Fruit fly (Drosophila melanogaster) whole organism, embryonic: Measurements from ENCODE around the gene shv.

Experiments used
- Atf-2 ChIP-seq: fragments of 200-800 bp; sonication (Bioruptor generic); optimal IDR thresholded peaks from 2 replicates; lab custom pipeline; 2016; ENCODE audit warnings: missing biosample characterization, missing genetic modification characterization
- BtbVII ChIP-seq: fragments of 200-800 bp; sonication (Bioruptor generic); optimal IDR thresholded peaks from 3 replicates; lab custom pipeline; 2017; ENCODE audit warnings: missing biosample characterization, mild to moderate bottlenecking, missing genetic modification characterization
- CG10267 ChIP-seq: fragments of 200-800 bp; sonication (Bioruptor generic); optimal IDR thresholded peaks from 2 replicates; lab custom pipeline; 2018; ENCODE audit warnings: missing biosample characterization, mild to moderate bottlenecking, missing genetic modification characterization, moderate library complexity
- CG10321 ChIP-seq: fragments of 200-800 bp; sonication (Bioruptor generic); IDR thresholded peaks from 2 replicates; pipeline ENCODE4 v1.3.6; 2022; ENCODE audit warnings: missing biosample characterization, missing genetic modification characterization
- CG11456 ChIP-seq: fragments of 200-800 bp; sonication (Bioruptor generic); IDR thresholded peaks from 3 replicates; pipeline ENCODE4 v1.3.6; 2022; ENCODE audit warnings: missing biosample characterization, missing genetic modification characterization
- CG1233 ChIP-seq: fragments of 200-800 bp; sonication (Bioruptor generic); optimal IDR thresholded peaks from 4 replicates; lab custom pipeline; 2018; ENCODE audit warnings: missing biosample characterization, mild to moderate bottlenecking, missing genetic modification characterization
- CG13296 ChIP-seq: fragments of 200-800 bp; sonication (Bioruptor generic); optimal IDR thresholded peaks from 3 replicates; lab custom pipeline; 2018; ENCODE audit warnings: missing biosample characterization, mild to moderate bottlenecking, missing genetic modification characterization
- CG14710 ChIP-seq: fragments of 200-800 bp; sonication (Bioruptor generic); optimal IDR thresholded peaks from 3 replicates; lab custom pipeline; 2019; ENCODE audit warnings: missing biosample characterization, mild to moderate bottlenecking, missing genetic modification characterization, moderate library complexity
- CG16779 ChIP-seq: fragments of 200-800 bp; sonication (Bioruptor generic); IDR thresholded peaks from 2 replicates; pipeline ENCODE4 v1.3.6; 2022; ENCODE audit warnings: missing biosample characterization, missing genetic modification characterization
- CG17385 ChIP-seq: fragments of 200-800 bp; sonication (Bioruptor generic); optimal IDR thresholded peaks from 3 replicates; lab custom pipeline; 2018; ENCODE audit warnings: missing biosample characterization, mild to moderate bottlenecking, missing genetic modification characterization
- CG2678 ChIP-seq: fragments of 200-800 bp; sonication (Bioruptor generic); optimal IDR thresholded peaks from 3 replicates; lab custom pipeline; 2019; ENCODE audit warnings: missing biosample characterization, mild to moderate bottlenecking, missing genetic modification characterization, moderate library complexity
- CG2875 ChIP-seq: fragments of 200-800 bp; sonication (Bioruptor generic); optimal IDR thresholded peaks from 2 replicates; lab custom pipeline; 2017; ENCODE audit warnings: missing biosample characterization, mild to moderate bottlenecking, missing genetic modification characterization, missing genetic modification reagents
- CG30403 ChIP-seq: fragments of 200-800 bp; sonication (Bioruptor generic); optimal IDR thresholded peaks from 3 replicates; lab custom pipeline; 2016; ENCODE audit warnings: missing biosample characterization, missing genetic modification characterization
- CG3281 ChIP-seq: fragments of 200-800 bp; sonication (Bioruptor generic); optimal IDR thresholded peaks from 3 replicates; lab custom pipeline; 2017; ENCODE audit warnings: missing biosample characterization, mild to moderate bottlenecking, missing genetic modification characterization
- CG6689 ChIP-seq: fragments of 200-800 bp; sonication (Bioruptor generic); IDR thresholded peaks from 2 replicates; pipeline ENCODE4 v1.3.6; 2022; ENCODE audit warnings: missing biosample characterization, missing genetic modification characterization
- CG7556 ChIP-seq: fragments of 200-800 bp; sonication (Bioruptor generic); optimal IDR thresholded peaks from 2 replicates; lab custom pipeline; 2017; ENCODE audit warnings: missing biosample characterization, mild to moderate bottlenecking, missing genetic modification characterization
- CG9609 ChIP-seq: fragments of 200-800 bp; sonication (Bioruptor generic); optimal IDR thresholded peaks from 3 replicates; lab custom pipeline; 2016; ENCODE audit warnings: missing biosample characterization, missing genetic modification characterization
- Camta ChIP-seq: fragments of 200-800 bp; sonication (Bioruptor generic); optimal IDR thresholded peaks from 2 replicates; lab custom pipeline; 2016; ENCODE audit warnings: missing biosample characterization, missing genetic modification characterization
- CoRest ChIP-seq: fragments of 200-800 bp; sonication (Bioruptor generic); optimal IDR thresholded peaks from 3 replicates; lab custom pipeline; 2018; ENCODE audit warnings: missing biosample characterization, mild to moderate bottlenecking, missing genetic modification characterization, moderate library complexity
- E2f1 ChIP-seq: fragments of 200-800 bp; sonication (Bioruptor generic); IDR thresholded peaks from 2 replicates; pipeline ENCODE4 v1.3.6; 2022; ENCODE audit warnings: missing biosample characterization, missing genetic modification characterization
- HLH3B ChIP-seq: fragments of 200-800 bp; sonication (Bioruptor generic); IDR thresholded peaks from 2 replicates; pipeline ENCODE4 v1.3.6; 2022; ENCODE audit warnings: missing biosample characterization, missing genetic modification characterization
- HLH4C ChIP-seq: fragments of 200-800 bp; sonication (Bioruptor generic); IDR thresholded peaks from 3 replicates; pipeline ENCODE4 v1.3.6; 2022; ENCODE audit warnings: missing biosample characterization, missing genetic modification characterization; ENCODE audit not compliant: partially characterized antibody
- HLH54F ChIP-seq: fragments of 200-800 bp; sonication (Bioruptor generic); optimal IDR thresholded peaks from 3 replicates; lab custom pipeline; 2016; ENCODE audit warnings: missing biosample characterization, missing genetic modification characterization
- Hand ChIP-seq: fragments of 200-800 bp; sonication (Bioruptor generic); optimal IDR thresholded peaks from 2 replicates; lab custom pipeline; 2017; ENCODE audit warnings: mild to moderate bottlenecking, missing biosample characterization, missing genetic modification reagents, missing genetic modification characterization
- HmgD ChIP-seq: fragments of 200-800 bp; sonication (Bioruptor generic); optimal IDR thresholded peaks from 3 replicates; lab custom pipeline; 2016; ENCODE audit warnings: missing biosample characterization, missing genetic modification characterization
- Hmr ChIP-seq: fragments of 200-800 bp; sonication (Bioruptor generic); optimal IDR thresholded peaks from 3 replicates; lab custom pipeline; 2017; ENCODE audit warnings: mild to moderate bottlenecking, missing biosample characterization, missing genetic modification reagents, missing genetic modification characterization
- Jarid2 ChIP-seq: fragments of 200-800 bp; sonication (Bioruptor generic); optimal IDR thresholded peaks from 3 replicates; lab custom pipeline; 2017; ENCODE audit warnings: mild to moderate bottlenecking, missing biosample characterization, missing genetic modification reagents, missing genetic modification characterization
- NK7.1 ChIP-seq: fragments of 200-800 bp; sonication (Bioruptor generic); optimal IDR thresholded peaks from 3 replicates; lab custom pipeline; 2016; ENCODE audit warnings: missing biosample characterization, missing genetic modification characterization
- Sox100B ChIP-seq: fragments of 200-800 bp; sonication (Bioruptor generic); optimal IDR thresholded peaks from 3 replicates; lab custom pipeline; 2018; ENCODE audit warnings: missing biosample characterization, mild to moderate bottlenecking, missing genetic modification characterization
- Sox102F ChIP-seq: fragments of 200-800 bp; sonication (Bioruptor generic); optimal IDR thresholded peaks from 2 replicates; lab custom pipeline; 2018; ENCODE audit warnings: missing biosample characterization, mild to moderate bottlenecking, missing genetic modification characterization, moderate library complexity
- TFAM ChIP-seq: fragments of 200-800 bp; sonication (Bioruptor generic); optimal IDR thresholded peaks from 2 replicates; lab custom pipeline; 2017; ENCODE audit warnings: missing biosample characterization, missing genetic modification characterization, inconsistent platforms
- Xrp1 ChIP-seq: fragments of 200-800 bp; sonication (Bioruptor generic); IDR thresholded peaks from 2 replicates; pipeline ENCODE4 v1.3.6; 2022; ENCODE audit warnings: missing biosample characterization, missing genetic modification characterization
- ab ChIP-seq: fragments of 200-800 bp; sonication (Bioruptor generic); optimal IDR thresholded peaks from 2 replicates; lab custom pipeline; 2016; ENCODE audit warnings: missing biosample characterization, missing genetic modification characterization
- ase ChIP-seq: fragments of 200-800 bp; sonication (Bioruptor generic); IDR thresholded peaks from 3 replicates; pipeline ENCODE4 v1.3.6; 2022; ENCODE audit warnings: missing biosample characterization, missing genetic modification characterization
- bcd ChIP-seq: fragments of 200-800 bp; sonication (Bioruptor generic); optimal IDR thresholded peaks from 2 replicates; lab custom pipeline; 2017; ENCODE audit warnings: missing biosample characterization, mild to moderate bottlenecking, missing genetic modification characterization
- chn ChIP-seq: fragments of 200-800 bp; sonication (Bioruptor generic); optimal IDR thresholded peaks from 2 replicates; lab custom pipeline; 2016; ENCODE audit warnings: missing biosample characterization, missing genetic modification characterization
- dpn ChIP-seq, 2 experiments: fragments of 200-800 bp; sonication (Bioruptor generic); optimal IDR thresholded peaks; 3 replicates each; lab custom pipeline; 2016; ENCODE audit warnings: missing biosample characterization in 2 of 2, missing genetic modification characterization in 2 of 2
- en ChIP-seq: fragments of 200-800 bp; sonication (Bioruptor generic); optimal IDR thresholded peaks from 2 replicates; lab custom pipeline; 2016; ENCODE audit warnings: missing biosample characterization, missing genetic modification characterization
- insv ChIP-seq, 2 experiments: fragments of 200-800 bp; sonication (Bioruptor generic); optimal IDR thresholded peaks; 3 replicates each; lab custom pipeline; 2016 to 2018; ENCODE audit warnings: missing biosample characterization in 2 of 2, missing genetic modification characterization in 2 of 2
- lola ChIP-seq, 3 experiments: fragments of >200 bp in 2 of 3; fragments of 200-800 bp in 1 of 3; sonication (Bioruptor generic) in 1 of 3; optimal IDR thresholded peaks; 2 replicates each; lab custom pipeline; 2017 to 2019; ENCODE audit warnings: missing biosample characterization in 3 of 3, missing genetic modification characterization in 3 of 3, mild to moderate bottlenecking in 1 of 3, moderate library complexity in 1 of 3
- mld ChIP-seq: fragments of 200-800 bp; sonication (Bioruptor generic); IDR thresholded peaks from 3 replicates; pipeline ENCODE4 v1.3.6; 2022; ENCODE audit warnings: missing biosample characterization, missing genetic modification characterization; ENCODE audit not compliant: partially characterized antibody
- nmo ChIP-seq: fragments of 200-800 bp; sonication (Bioruptor generic); optimal IDR thresholded peaks from 2 replicates; lab custom pipeline; 2018; ENCODE audit warnings: missing biosample characterization, mild to moderate bottlenecking, missing genetic modification characterization, moderate library complexity
- otp ChIP-seq: fragments of 200-800 bp; sonication (Bioruptor generic); IDR thresholded peaks from 3 replicates; pipeline ENCODE4, ENCODE4 v1.3.6; 2022; ENCODE audit warnings: missing biosample characterization, missing genetic modification characterization
- pfk ChIP-seq: fragments of 200-800 bp; sonication (Bioruptor generic); optimal IDR thresholded peaks from 2 replicates; lab custom pipeline; 2018; ENCODE audit warnings: missing biosample characterization, mild to moderate bottlenecking, missing genetic modification characterization, moderate library complexity
- pnt ChIP-seq: fragments of 200-800 bp; sonication (Bioruptor generic); optimal IDR thresholded peaks from 3 replicates; lab custom pipeline; 2016; ENCODE audit warnings: missing biosample characterization, missing genetic modification characterization
- pum ChIP-seq: fragments of 200-800 bp; sonication (Bioruptor generic); optimal IDR thresholded peaks from 2 replicates; lab custom pipeline; 2016; ENCODE audit warnings: missing biosample characterization, missing genetic modification characterization
- tap ChIP-seq: fragments of 200-800 bp; optimal IDR thresholded peaks from 3 replicates; lab custom pipeline; 2019; ENCODE audit warnings: missing biosample characterization, mild to moderate bottlenecking, missing genetic modification characterization, moderate library complexity
- ttk ChIP-seq: fragments of 200-800 bp; sonication (Bioruptor generic); IDR thresholded peaks from 2 replicates; pipeline ENCODE4 v2.1.2; 2022; ENCODE audit warnings: missing biosample characterization, missing genetic modification characterization

Gene shv

dm6 chr2L:487719-488547 is 35.0 kb downstream of the shv start (continued):
- peak; percentile 11 for TF ChIP-seq bcd (GFP tag; lab: Kevin White, UChicago)
- TF ChIP-seq NK7.1 (GFP tag; lab: Kevin White, UChicago): no peak
- no peak for TF ChIP-seq Hand
- no peak for TF ChIP-seq pum (GFP tag; lab: Kevin White, UChicago)
- no peak for TF ChIP-seq lola (GFP tag; optimal IDR thresholded peaks at IDR 0.05; lab: Kevin White, UChicago)
- TF ChIP-seq HLH3B: peak; percentile 22; the same call in 1 of the 2 replicates
- TF ChIP-seq CG2678 (tag; lab: Kevin White, UChicago): peak; percentile 55
- peak; percentile 53 for TF ChIP-seq CG7556 (GFP tag; lab: Kevin White, UChicago)
- TF ChIP-seq E2f1 (GFP tag; lab: Robert Waterston, UW): no peak
- peak; percentile 54 for TF ChIP-seq CG30403
- no peak for TF ChIP-seq CG10321
- no peak for TF ChIP-seq Xrp1
- peak; percentile 4 for TF ChIP-seq chn (GFP tag; lab: Kevin White, UChicago)
- peak; percentile 34 for TF ChIP-seq CG9609 (GFP tag; lab: Kevin White, UChicago)
- peak; percentile 1 for TF ChIP-seq en (GFP tag; lab: Kevin White, UChicago)
- TF ChIP-seq HLH54F (GFP tag; lab: Kevin White, UChicago): peak; percentile 23
- TF ChIP-seq HmgD: no peak
- no peak for TF ChIP-seq insv (GFP tag; optimal IDR thresholded peaks at IDR 0.05; lab: Kevin White, UChicago)
- no peak for TF ChIP-seq CG2875 (GFP tag; lab: Kevin White, UChicago)
- TF ChIP-seq nmo (GFP tag; lab: Kevin White, UChicago): peak; percentile 29
- TF ChIP-seq Sox102F (GFP tag; lab: Kevin White, UChicago): peak; percentile 44
- no peak for TF ChIP-seq CG16779 (GFP tag; lab: Robert Waterston, UW)
- TF ChIP-seq Jarid2 (GFP tag; lab: Kevin White, UChicago): peak; percentile 37
- no peak for TF ChIP-seq TFAM (GFP tag; lab: Kevin White, UChicago)
- TF ChIP-seq otp (GFP tag; lab: Robert Waterston, UW): no peak
- 0 out of 3 replicates have a peak, but pooled peaks have one; percentile 8 for TF ChIP-seq mld (GFP tag; lab: Robert Waterston, UW)
- peak; percentile 31 for TF ChIP-seq Atf-2 (GFP tag; lab: Kevin White, UChicago)
- TF ChIP-seq ttk (GFP tag; lab: Robert Waterston, UW): no peak
- TF ChIP-seq CG10267: peak; percentile 2
- peak; percentile 25 for TF ChIP-seq CG3281 (GFP tag; lab: Kevin White, UChicago)
- no peak for TF ChIP-seq pfk
- TF ChIP-seq CG11456: 0 out of 3 replicates have a peak, but pooled peaks have one; percentile 63
- TF ChIP-seq CG14710 (tag; lab: Kevin White, UChicago): peak; percentile 6
- 0 out of 2 replicates have a peak, but pooled peaks have one; percentile 6 for TF ChIP-seq CG6689
- TF ChIP-seq dpn (GFP tag; optimal IDR thresholded peaks at IDR 0.05; lab: Kevin White, UChicago): peak in 1 of 2 experiments; percentile 43
- peak; percentile 51 for TF ChIP-seq CG17385 (GFP tag; lab: Kevin White, UChicago)
- no peak for TF ChIP-seq pnt (GFP tag; lab: Kevin White, UChicago)
- TF ChIP-seq tap: no peak
- TF ChIP-seq CoRest: peak; percentile 62
- TF ChIP-seq BtbVII (GFP tag; lab: Kevin White, UChicago): peak; percentile 14
- peak; percentile 32; the same call in 1 of the 3 replicates for TF ChIP-seq ase (GFP tag; lab: Robert Waterston, UW)
- peak; percentile 8 for TF ChIP-seq CG1233
- no peak for TF ChIP-seq HLH4C (GFP tag; lab: Robert Waterston, UW)
- TF ChIP-seq Hmr (GFP tag; lab: Kevin White, UChicago): peak; percentile 38
- peak; percentile 42 for TF ChIP-seq CG13296 (GFP tag; lab: Kevin White, UChicago)
- TF ChIP-seq Sox100B (GFP tag; lab: Kevin White, UChicago): peak; percentile 38
- peak; percentile 4 for TF ChIP-seq Camta (GFP tag; lab: Kevin White, UChicago)
- no peak for TF ChIP-seq ab (GFP tag; lab: Kevin White, UChicago)
